Worm (Caenorhabditis elegans): ENCODE measurements around the gene slr-2.

DNA sequence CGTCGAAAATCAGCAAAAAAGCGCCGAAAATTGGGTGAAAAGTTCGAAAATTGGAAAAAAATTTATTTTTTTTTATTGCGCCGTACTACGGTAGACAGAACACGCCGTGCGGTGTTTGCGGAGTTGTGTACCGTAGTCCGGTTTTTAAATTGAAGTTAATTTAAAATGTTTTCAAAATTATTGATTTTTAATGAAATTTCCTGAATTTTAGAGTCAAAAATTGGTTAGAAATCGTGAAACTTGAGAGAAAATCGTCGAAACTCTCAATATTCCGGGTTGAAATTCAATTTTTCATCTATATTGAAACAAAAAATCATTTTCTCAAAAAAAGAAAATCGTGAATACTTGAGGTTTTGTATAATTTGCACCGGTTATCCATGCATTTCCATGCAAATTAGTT lies 5.1 kb upstream of the slr-2 start, which contains the start of gene nova-1:
- no peak for TF ChIP-seq lin-13 (GFP tag; optimal IDR thresholded peaks at IDR 0.05)
- TF ChIP-seq lin-35 (GFP tag; optimal IDR thresholded peaks at IDR 0.05), result no peak
- no peak for TF ChIP-seq ces-1 (GFP tag; optimal IDR thresholded peaks at IDR 0.05)
- TF ChIP-seq zag-1 (tag; optimal IDR thresholded peaks at IDR 0.05), result no peak
- no peak for TF ChIP-seq nhr-47 (tag; optimal IDR thresholded peaks at IDR 0.05)
- no peak for TF ChIP-seq lin-15B (tag; optimal IDR thresholded peaks at IDR 0.05)
- no peak for TF ChIP-seq unc-130 (tag; optimal IDR thresholded peaks at IDR 0.05)
- TF ChIP-seq efl-1 (optimal IDR thresholded peaks at IDR 0.05), result no peak
- TF ChIP-seq efl-1 (GFP tag; optimal IDR thresholded peaks at IDR 0.05 in 1 of 2), result no peak
- TF ChIP-seq elt-3 (tag; optimal IDR thresholded peaks at IDR 0.05), result no peak
- TF ChIP-seq fos-1 (tag; optimal IDR thresholded peaks at IDR 0.05), result no peak
- TF ChIP-seq ztf-4 (tag; optimal IDR thresholded peaks at IDR 0.05), result no peak
- TF ChIP-seq unc-62 (GFP tag; optimal IDR thresholded peaks at IDR 0.05), result no peak
